Fruit fly (Drosophila melanogaster) whole organism, embryonic: ENCODE results near the gene Bet3.
A peak's percentile ranks its signal among the peaks of the same experiment; 100 is the strongest.

Experiments
- Adf1 ChIP-seq: fragments of 200-800 bp; sonication (Bioruptor generic); IDR thresholded peaks from 2 replicates; pipeline ENCODE4 v1.3.6; 2022; ENCODE audit warnings: missing biosample characterization, missing genetic modification characterization
- BtbVII ChIP-seq: fragments of 200-800 bp; sonication (Bioruptor generic); optimal IDR thresholded peaks from 3 replicates; lab custom pipeline; 2017; ENCODE audit warnings: missing biosample characterization, mild to moderate bottlenecking, missing genetic modification characterization
- C15 ChIP-seq: fragments of 200-800 bp; sonication (Bioruptor generic); IDR thresholded peaks from 3 replicates; pipeline ENCODE4 v1.3.6; 2022; ENCODE audit warnings: missing biosample characterization, missing genetic modification characterization
- CG11093 ChIP-seq: fragments of 200-800 bp; sonication (Bioruptor generic); IDR thresholded peaks from 3 replicates; pipeline ENCODE4 v1.3.6; 2022; ENCODE audit warnings: missing biosample characterization, missing genetic modification characterization
- CG12104 ChIP-seq: fragments of 200-800 bp; sonication (Bioruptor generic); optimal IDR thresholded peaks from 3 replicates; lab custom pipeline; 2016; ENCODE audit warnings: missing biosample characterization, missing genetic modification characterization
- CG12299 ChIP-seq: fragments of 200-800 bp; sonication (Bioruptor generic); optimal IDR thresholded peaks from 2 replicates; lab custom pipeline; 2018; ENCODE audit warnings: missing biosample characterization, mild to moderate bottlenecking, missing genetic modification characterization
- CG12391 ChIP-seq: fragments of 200-800 bp; sonication (Bioruptor generic); optimal IDR thresholded peaks from 3 replicates; lab custom pipeline; 2018; ENCODE audit warnings: missing biosample characterization, mild to moderate bottlenecking, missing genetic modification characterization, moderate library complexity
- CG12942 ChIP-seq: fragments of 200-800 bp; sonication (Bioruptor generic); optimal IDR thresholded peaks from 3 replicates; lab custom pipeline; 2016; ENCODE audit warnings: missing biosample characterization, missing genetic modification characterization
- CG13123 ChIP-seq: fragments of 200-800 bp; sonication (Bioruptor generic); optimal IDR thresholded peaks from 2 replicates; lab custom pipeline; 2016; ENCODE audit warnings: missing biosample characterization, missing genetic modification characterization
- CG13894 ChIP-seq: fragments of 200-800 bp; sonication (Bioruptor generic); optimal IDR thresholded peaks from 3 replicates; lab custom pipeline; 2018; ENCODE audit warnings: missing biosample characterization, mild to moderate bottlenecking, missing genetic modification characterization, moderate library complexity
- CG15514 ChIP-seq: fragments of 200-800 bp; sonication (Bioruptor generic); optimal IDR thresholded peaks from 3 replicates; lab custom pipeline; 2017; ENCODE audit warnings: missing biosample characterization, missing genetic modification characterization, mild to moderate bottlenecking, moderate library complexity, missing genetic modification reagents
- CG1602 ChIP-seq: fragments of 200-800 bp; sonication (Bioruptor generic); optimal IDR thresholded peaks from 3 replicates; lab custom pipeline; 2016; ENCODE audit warnings: missing biosample characterization, missing genetic modification characterization
- CG17802 ChIP-seq: fragments of 200-800 bp; sonication (Bioruptor generic); optimal IDR thresholded peaks from 2 replicates; lab custom pipeline; 2018; ENCODE audit warnings: missing biosample characterization, mild to moderate bottlenecking, missing genetic modification characterization, moderate library complexity
- CG18262 ChIP-seq: fragments of 200-800 bp; optimal IDR thresholded peaks from 3 replicates; lab custom pipeline; 2019; ENCODE audit warnings: missing biosample characterization, mild to moderate bottlenecking, missing genetic modification characterization, moderate library complexity
- CG18599 ChIP-seq: fragments of 200-800 bp; sonication (Bioruptor generic); optimal IDR thresholded peaks from 3 replicates; lab custom pipeline; 2017; ENCODE audit warnings: missing biosample characterization, missing genetic modification characterization, mild to moderate bottlenecking, moderate library complexity, missing genetic modification reagents
- CG34224 ChIP-seq: fragments of 200-800 bp; sonication (Bioruptor generic); IDR thresholded peaks from 3 replicates; pipeline ENCODE4 v1.3.6; 2022; ENCODE audit warnings: missing biosample characterization, missing genetic modification characterization; ENCODE audit not compliant: partially characterized antibody
- CG34376 ChIP-seq: fragments of 200-800 bp; sonication (Bioruptor generic); optimal IDR thresholded peaks from 2 replicates; lab custom pipeline; 2018; ENCODE audit warnings: missing biosample characterization, mild to moderate bottlenecking, missing genetic modification characterization
- CG7357 ChIP-seq: fragments of 200-800 bp; sonication (Bioruptor generic); IDR thresholded peaks from 3 replicates; pipeline ENCODE4 v1.3.6; 2022; ENCODE audit warnings: missing biosample characterization, missing genetic modification characterization
- D19A ChIP-seq: fragments of 200-800 bp; optimal IDR thresholded peaks from 3 replicates; lab custom pipeline; 2019; ENCODE audit warnings: missing biosample characterization, mild to moderate bottlenecking, missing genetic modification characterization, moderate library complexity
- Dfd ChIP-seq, 2 experiments: fragments of >200 bp; optimal IDR thresholded peaks; 2 replicates each; lab custom pipeline; 2017; ENCODE audit warnings: missing biosample characterization in 2 of 2, missing genetic modification characterization in 2 of 2
- E2f1 ChIP-seq: fragments of 200-800 bp; sonication (Bioruptor generic); IDR thresholded peaks from 2 replicates; pipeline ENCODE4 v1.3.6; 2022; ENCODE audit warnings: missing biosample characterization, missing genetic modification characterization
- Ets97D ChIP-seq: fragments of 200-800 bp; sonication (Bioruptor generic); optimal IDR thresholded peaks from 3 replicates; lab custom pipeline; 2016; ENCODE audit warnings: missing biosample characterization, missing genetic modification characterization
- Fer1 ChIP-seq: fragments of 200-800 bp; sonication (Bioruptor generic); optimal IDR thresholded peaks from 2 replicates; lab custom pipeline; 2017; ENCODE audit warnings: missing biosample characterization, mild to moderate bottlenecking, missing genetic modification characterization
- HmgZ ChIP-seq: fragments of 200-800 bp; sonication (Bioruptor generic); optimal IDR thresholded peaks from 2 replicates; lab custom pipeline; 2018; ENCODE audit warnings: missing biosample characterization, mild to moderate bottlenecking, missing genetic modification characterization
- Hr51 ChIP-seq, 2 experiments: fragments of 200-800 bp; sonication (Bioruptor generic); optimal IDR thresholded peaks; 2 replicates in 1 of 2; 3 replicates in 1 of 2; lab custom pipeline; 2016 to 2018; ENCODE audit warnings: missing biosample characterization in 2 of 2, missing genetic modification characterization in 2 of 2, mild to moderate bottlenecking in 1 of 2, moderate library complexity in 1 of 2
- Hsf ChIP-seq: fragments of 200-800 bp; sonication (Bioruptor generic); optimal IDR thresholded peaks from 3 replicates; lab custom pipeline; 2016; ENCODE audit warnings: missing biosample characterization, missing genetic modification characterization
- Oli ChIP-seq: fragments of 200-800 bp; sonication (Bioruptor generic); optimal IDR thresholded peaks from 2 replicates; lab custom pipeline; 2018; ENCODE audit warnings: missing biosample characterization, mild to moderate bottlenecking, missing genetic modification characterization, moderate library complexity
- PHDP ChIP-seq: fragments of 200-800 bp; sonication (Bioruptor generic); optimal IDR thresholded peaks from 3 replicates; lab custom pipeline; 2018; ENCODE audit warnings: missing biosample characterization, mild to moderate bottlenecking, missing genetic modification characterization, moderate library complexity
- Ptx1 ChIP-seq: fragments of 200-800 bp; sonication (Bioruptor generic); IDR thresholded peaks from 2 replicates; pipeline ENCODE4 v1.3.6; 2022; ENCODE audit warnings: missing biosample characterization, missing genetic modification characterization
- Rx ChIP-seq: fragments of 200-800 bp; sonication (Bioruptor generic); IDR thresholded peaks from 2 replicates; pipeline ENCODE4 v1.3.6; 2022; ENCODE audit warnings: missing biosample characterization, missing genetic modification characterization
- Six4 ChIP-seq: fragments of 200-800 bp; sonication (Bioruptor generic); optimal IDR thresholded peaks from 2 replicates; lab custom pipeline; 2016; ENCODE audit warnings: missing biosample characterization, missing genetic modification characterization
- Stat92E ChIP-seq, 3 experiments: fragments of >200 bp in 2 of 3; fragments of 200-800 bp in 1 of 3; sonication (Bioruptor generic) in 1 of 3; optimal IDR thresholded peaks; 2 replicates each; lab custom pipeline; 2017 to 2019; ENCODE audit warnings: missing biosample characterization in 3 of 3, missing genetic modification characterization in 3 of 3, mild to moderate bottlenecking in 1 of 3, moderate library complexity in 1 of 3
- ato ChIP-seq: fragments of 200-800 bp; sonication (Bioruptor generic); IDR thresholded peaks from 2 replicates; pipeline ENCODE4 v1.3.6; 2022; ENCODE audit warnings: missing biosample characterization, missing genetic modification characterization; ENCODE audit not compliant: partially characterized antibody
- btn ChIP-seq: fragments of 200-800 bp; sonication (Bioruptor generic); optimal IDR thresholded peaks from 2 replicates; lab custom pipeline; 2016; ENCODE audit warnings: missing biosample characterization, missing genetic modification characterization
- dm ChIP-seq: fragments of 200-800 bp; sonication (Bioruptor generic); optimal IDR thresholded peaks from 3 replicates; lab custom pipeline; 2016; ENCODE audit warnings: missing biosample characterization, missing genetic modification characterization
- dmrt99B ChIP-seq: fragments of 200-800 bp; sonication (Bioruptor generic); optimal IDR thresholded peaks from 2 replicates; lab custom pipeline; 2018; ENCODE audit warnings: missing biosample characterization, mild to moderate bottlenecking, missing genetic modification characterization, moderate library complexity
- emc ChIP-seq: fragments of 200-800 bp; sonication (Bioruptor generic); optimal IDR thresholded peaks from 2 replicates; lab custom pipeline; 2016; ENCODE audit warnings: missing biosample characterization, missing genetic modification characterization
- ems ChIP-seq: fragments of 200-800 bp; sonication (Bioruptor generic); optimal IDR thresholded peaks from 3 replicates; lab custom pipeline; 2016; ENCODE audit warnings: missing biosample characterization, missing genetic modification characterization
- nmo ChIP-seq: fragments of 200-800 bp; sonication (Bioruptor generic); optimal IDR thresholded peaks from 2 replicates; lab custom pipeline; 2018; ENCODE audit warnings: missing biosample characterization, mild to moderate bottlenecking, missing genetic modification characterization, moderate library complexity
- pho ChIP-seq: fragments of 200-800 bp; sonication (Bioruptor generic); optimal IDR thresholded peaks from 2 replicates; lab custom pipeline; 2016; ENCODE audit warnings: missing biosample characterization, missing genetic modification characterization
- phol ChIP-seq: fragments of 200-800 bp; sonication (Bioruptor generic); optimal IDR thresholded peaks from 3 replicates; lab custom pipeline; 2018; ENCODE audit warnings: missing biosample characterization, mild to moderate bottlenecking, missing genetic modification characterization, moderate library complexity
- pzg ChIP-seq: fragments of 200-800 bp; sonication (Bioruptor generic); optimal IDR thresholded peaks from 3 replicates; lab custom pipeline; 2018; ENCODE audit warnings: missing biosample characterization, mild to moderate bottlenecking, missing genetic modification characterization, moderate library complexity
- schlank ChIP-seq: fragments of 200-800 bp; sonication (Bioruptor generic); optimal IDR thresholded peaks from 2 replicates; lab custom pipeline; 2018; ENCODE audit warnings: missing biosample characterization, mild to moderate bottlenecking, missing genetic modification characterization
- sisA ChIP-seq: fragments of 200-800 bp; sonication (Bioruptor generic); IDR thresholded peaks from 2 replicates; pipeline ENCODE4 v1.3.6; 2022; ENCODE audit warnings: missing biosample characterization, missing genetic modification characterization
- stc ChIP-seq: fragments of 200-800 bp; sonication (Bioruptor generic); IDR thresholded peaks from 2 replicates; pipeline ENCODE4 v1.3.6; 2022; ENCODE audit warnings: missing biosample characterization, missing genetic modification characterization
- stwl ChIP-seq: fragments of 200-800 bp; sonication (Bioruptor generic); optimal IDR thresholded peaks from 3 replicates; lab custom pipeline; 2018; ENCODE audit warnings: missing biosample characterization, mild to moderate bottlenecking, missing genetic modification characterization, moderate library complexity
- wor ChIP-seq: fragments of 200-800 bp; sonication (Bioruptor generic); IDR thresholded peaks from 2 replicates; pipeline ENCODE4 v1.3.6; 2022; ENCODE audit warnings: missing biosample characterization, missing genetic modification characterization

Gene Bet3

DNA sequence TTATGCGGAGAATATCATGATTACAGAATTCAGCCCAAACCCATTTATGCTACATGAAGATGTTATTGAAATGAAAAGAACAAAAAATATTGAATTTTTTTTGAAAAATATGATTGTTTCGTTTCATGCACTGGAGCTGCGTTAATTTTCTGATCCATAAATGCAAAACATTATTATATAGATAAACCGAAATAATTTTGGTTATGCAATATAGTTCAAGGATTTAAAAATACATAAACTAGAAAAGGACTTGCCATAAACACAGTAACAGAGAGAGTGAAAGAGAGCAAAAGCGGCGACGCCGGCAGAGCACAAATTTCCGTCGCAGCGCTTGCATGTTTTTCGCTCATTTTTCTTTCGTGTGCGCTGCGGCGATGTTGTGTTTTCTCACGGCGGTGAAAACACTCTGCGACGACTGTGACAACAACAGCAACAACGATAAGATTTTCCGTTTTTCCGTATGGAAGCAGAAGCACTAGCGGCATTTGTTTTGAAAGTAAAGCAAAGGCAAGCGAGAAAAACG is 20.2 kb upstream of the Bet3 start (continued):
- TF ChIP-seq dmrt99B (tag; lab: Kevin White, UChicago) = peak; percentile 94
- TF ChIP-seq CG1602 (GFP tag; lab: Kevin White, UChicago) = peak; percentile 75
- peak; percentile 72 for TF ChIP-seq schlank (tag; lab: Kevin White, UChicago)
- peak; percentile 92 for TF ChIP-seq CG12299 (tag; lab: Kevin White, UChicago)
- TF ChIP-seq CG34224 (GFP tag; lab: Robert Waterston, UW) = no peak

DNA sequence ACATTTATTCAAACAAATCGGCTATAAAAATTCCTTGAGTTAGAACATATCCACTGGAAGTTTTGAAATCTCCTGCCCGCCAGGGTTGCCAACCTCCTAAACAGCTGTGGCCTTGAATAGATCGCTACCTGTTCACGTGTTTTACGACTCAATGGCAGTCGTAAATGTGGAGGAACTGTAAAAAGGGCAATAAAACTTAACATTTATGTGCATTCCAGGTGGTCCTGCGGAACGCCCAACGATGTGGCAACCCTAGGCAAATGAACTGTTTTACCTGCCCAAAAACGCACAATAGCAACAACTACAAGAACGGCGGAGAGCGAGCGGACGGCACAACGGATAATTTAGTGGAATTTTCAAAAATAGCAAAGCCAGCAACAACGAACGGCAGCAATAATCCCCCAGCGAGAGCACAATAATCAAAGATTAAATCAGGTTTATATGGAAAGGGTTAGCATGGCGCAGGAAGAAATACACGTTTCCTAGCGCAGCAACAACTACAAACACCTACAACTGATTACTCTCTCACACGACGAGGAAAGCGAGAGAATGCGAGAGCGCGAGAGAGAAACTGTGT is 19.7 kb upstream of the Bet3 start:
- no peak for TF ChIP-seq ato (GFP tag; lab: Robert Waterston, UW)
- no peak for TF ChIP-seq pzg (GFP tag; lab: Kevin White, UChicago)
- TF ChIP-seq pho (GFP tag; lab: Kevin White, UChicago) = no peak
- TF ChIP-seq Hr51 (GFP tag; optimal IDR thresholded peaks at IDR 0.05; lab: Kevin White, UChicago) = no peak
- TF ChIP-seq Rx = no peak
- TF ChIP-seq Stat92E (GFP tag; optimal IDR thresholded peaks at IDR 0.05; lab: Kevin White, UChicago) = no peak
- TF ChIP-seq E2f1 = peak; percentile 19; the same call in 1 of the 2 replicates
- TF ChIP-seq ems = peak; percentile 17
- TF ChIP-seq wor = no peak; the same call in 1 of the 2 replicates
- TF ChIP-seq CG15514 = peak; percentile 21
- peak; percentile 44 for TF ChIP-seq stwl (tag; lab: Kevin White, UChicago)
- peak; percentile 13 for TF ChIP-seq dm (GFP tag; lab: Kevin White, UChicago)
- TF ChIP-seq Ets97D = no peak
- peak; percentile 35 for TF ChIP-seq Oli (tag; lab: Kevin White, UChicago)
- TF ChIP-seq emc (GFP tag; lab: Kevin White, UChicago) = no peak
- TF ChIP-seq stc (GFP tag; lab: Robert Waterston, UW) = 0 out of 2 replicates have a peak, but pooled peaks have one; percentile 27
- peak; percentile 19 for TF ChIP-seq HmgZ (tag; lab: Kevin White, UChicago)
- peak; percentile 41 for TF ChIP-seq sisA
- no peak for TF ChIP-seq CG12391
- no peak for TF ChIP-seq Six4 (GFP tag; lab: Kevin White, UChicago)
- TF ChIP-seq Dfd (GFP tag; optimal IDR thresholded peaks at IDR 0.05; lab: Kevin White, UChicago) = no peak
- no peak for TF ChIP-seq btn (GFP tag; lab: Kevin White, UChicago)
- peak; percentile 2 for TF ChIP-seq PHDP (tag; lab: Kevin White, UChicago)
- no peak for TF ChIP-seq CG13894 (tag; lab: Kevin White, UChicago)
- no peak for TF ChIP-seq CG18599 (GFP tag; lab: Kevin White, UChicago)
- TF ChIP-seq BtbVII (GFP tag; lab: Kevin White, UChicago) = no peak
- no peak for TF ChIP-seq C15 (GFP tag; lab: Robert Waterston, UW)
- no peak for TF ChIP-seq CG11093 (GFP tag; lab: Robert Waterston, UW)
- no peak for TF ChIP-seq CG13123 (GFP tag; lab: Kevin White, UChicago)
- TF ChIP-seq nmo = no peak
- TF ChIP-seq D19A (tag; lab: Kevin White, UChicago) = no peak
- peak; percentile 10; the same call in 1 of the 3 replicates for TF ChIP-seq CG7357 (GFP tag; lab: Robert Waterston, UW)
- no peak for TF ChIP-seq CG34376 (GFP tag; lab: Kevin White, UChicago)
- TF ChIP-seq CG17802 (tag; lab: Kevin White, UChicago) = peak; percentile 10
- no peak for TF ChIP-seq Adf1 (GFP tag; lab: Robert Waterston, UW)
- no peak for TF ChIP-seq Fer1 (GFP tag; lab: Kevin White, UChicago)
- no peak for TF ChIP-seq CG18262 (tag; lab: Kevin White, UChicago)
- peak; percentile 29 for TF ChIP-seq Hsf (GFP tag; lab: Kevin White, UChicago)
- no peak for TF ChIP-seq CG12104 (GFP tag; lab: Kevin White, UChicago)
- TF ChIP-seq Ptx1 (GFP tag; lab: Robert Waterston, UW) = peak; percentile 55
- peak; percentile 71 for TF ChIP-seq phol (tag; lab: Kevin White, UChicago)
- TF ChIP-seq CG12942 (GFP tag; lab: Kevin White, UChicago) = no peak
